Fruit fly (Drosophila melanogaster): ENCODE results near the gene Prps.

Gene Prps

dm6 chr3L:9695647-9696046, 853 bp downstream of the Prps start (continued):
- TF ChIP-seq jigr1 (GFP tag; IDR thresholded peaks at IDR 0.05) (no peak), CG17328 (GFP tag; IDR thresholded peaks at IDR 0.05) (no peak), CG4282 (GFP tag; optimal IDR thresholded peaks at IDR 0.05) (no peak), sug (tag; optimal IDR thresholded peaks at IDR 0.05) (no peak), slbo (GFP tag; IDR thresholded peaks at IDR 0.05) (peak; percentile 17; the same call in 1 of the 2 replicates), CG13624 (GFP tag; optimal IDR thresholded peaks at IDR 0.05) (no peak)

dm6 chr3L:9695242-9695641, 1.3 kb downstream of the Prps start:
- TF ChIP-seq yki (optimal IDR thresholded peaks at IDR 0.05): peak; percentile 28
- peak; percentile 77 for TF ChIP-seq CG7372 (GFP tag; IDR thresholded peaks at IDR 0.05)
- no peak for TF ChIP-seq CG17385 (GFP tag; optimal IDR thresholded peaks at IDR 0.05)
- TF ChIP-seq crp (GFP tag; optimal IDR thresholded peaks at IDR 0.05): peak in 1 of 2 experiments; percentile 34
- TF ChIP-seq br (optimal IDR thresholded peaks at IDR 0.05): no peak
- TF ChIP-seq CG11398 (GFP tag; optimal IDR thresholded peaks at IDR 0.05): no peak
- peak; percentile 71 for TF ChIP-seq cg (GFP tag; optimal IDR thresholded peaks at IDR 0.05)
- peak; percentile 29 for TF ChIP-seq ewg (GFP tag; optimal IDR thresholded peaks at IDR 0.05)
- TF ChIP-seq PHDP (tag; optimal IDR thresholded peaks at IDR 0.05): no peak
- TF ChIP-seq E2f2 (GFP tag; IDR thresholded peaks at IDR 0.05): no peak
- peak; percentile 66; the same call in 3 of the 4 replicates for TF ChIP-seq chinmo (GFP tag; IDR thresholded peaks at IDR 0.05; ENCODE audit: partially characterized antibody)
- no peak for TF ChIP-seq lbe (GFP tag; optimal IDR thresholded peaks at IDR 0.05)
- peak; percentile 15 for TF ChIP-seq mirr (GFP tag; optimal IDR thresholded peaks at IDR 0.05)
- TF ChIP-seq Lim3 (GFP tag; IDR thresholded peaks at IDR 0.05): no peak
- no peak for TF ChIP-seq Dek (tag; optimal IDR thresholded peaks at IDR 0.05)
- TF ChIP-seq CG3163 (GFP tag; optimal IDR thresholded peaks at IDR 0.05): peak; percentile 73
- no peak for TF ChIP-seq Blimp-1 (GFP tag; optimal IDR thresholded peaks at IDR 0.05)
- TF ChIP-seq CG7357 (GFP tag; IDR thresholded peaks at IDR 0.05): no peak
- TF ChIP-seq CG31224 (GFP tag; IDR thresholded peaks at IDR 0.05): no peak
- TF ChIP-seq CG13287 (GFP tag; IDR thresholded peaks at IDR 0.05; ENCODE audit: partially characterized antibody): peak; percentile 38
- TF ChIP-seq HLH54F (GFP tag; optimal IDR thresholded peaks at IDR 0.05): no peak
- TF ChIP-seq zfh1 (GFP tag; IDR thresholded peaks at IDR 0.05): 0 out of 3 replicates have a peak, but pooled peaks have one; percentile 5
- TF ChIP-seq CG4707 (GFP tag; optimal IDR thresholded peaks at IDR 0.05): no peak
- TF ChIP-seq Trl (optimal IDR thresholded peaks at IDR 0.05): peak; percentile 73 to 89
- TF ChIP-seq Trl (GFP tag; optimal IDR thresholded peaks at IDR 0.05): no peak
- TF ChIP-seq CG12155 (GFP tag; optimal IDR thresholded peaks at IDR 0.05): no peak
- 0 out of 2 replicates have a peak, but pooled peaks have one; percentile 17 for TF ChIP-seq seq (GFP tag; IDR thresholded peaks at IDR 0.05)
- no peak; the same call in 2 of the 3 replicates for TF ChIP-seq zen2 (GFP tag; IDR thresholded peaks at IDR 0.05; ENCODE audit: partially characterized antibody)
- 0 out of 3 replicates have a peak, but pooled peaks have one; percentile 38 for TF ChIP-seq sr (GFP tag; IDR thresholded peaks at IDR 0.05)
- TF ChIP-seq mld (GFP tag; IDR thresholded peaks at IDR 0.05; ENCODE audit: partially characterized antibody): no peak
- TF ChIP-seq CG10543 (GFP tag; optimal IDR thresholded peaks at IDR 0.05): no peak
- TF ChIP-seq CG12769 (tag; optimal IDR thresholded peaks at IDR 0.05): peak; percentile 8

dm6 chr3L:9694867-9695236, 1.6 kb downstream of the Prps start:
- peak; percentile 25 for TF ChIP-seq Med (GFP tag)
- TF ChIP-seq odd (GFP tag; optimal IDR thresholded peaks at IDR 0.05): no peak
- no peak for TF ChIP-seq Bgb (GFP tag; IDR thresholded peaks at IDR 0.05; ENCODE audit: partially characterized antibody)
- TF ChIP-seq gfzf (GFP tag; optimal IDR thresholded peaks at IDR 0.05): no peak
- TF ChIP-seq CG8944 (GFP tag; optimal IDR thresholded peaks at IDR 0.05): no peak
- TF ChIP-seq Awh (GFP tag; IDR thresholded peaks at IDR 0.05): no peak
- peak; percentile 53 for TF ChIP-seq sens (GFP tag)
- TF ChIP-seq crp (GFP tag; optimal IDR thresholded peaks at IDR 0.05): peak in 1 of 2 experiments; percentile 58
- peak; percentile 6 for TF ChIP-seq BtbVII (GFP tag; optimal IDR thresholded peaks at IDR 0.05)
- no peak for TF ChIP-seq gt (GFP tag; IDR thresholded peaks at IDR 0.05)
- TF ChIP-seq grn (GFP tag; optimal IDR thresholded peaks at IDR 0.05): peak; percentile 55
- peak; percentile 4 for TF ChIP-seq gem (tag; optimal IDR thresholded peaks at IDR 0.05)
- TF ChIP-seq CG9727 (GFP tag; optimal IDR thresholded peaks at IDR 0.05): peak; percentile 3
- no peak for TF ChIP-seq CG3847 (GFP tag; IDR thresholded peaks at IDR 0.05)
- TF ChIP-seq eve (GFP tag; optimal IDR thresholded peaks at IDR 0.05): peak in 1 of 2 experiments; percentile 45

Measured in whole organism, embryonic.